Worm (Caenorhabditis elegans) whole organism, L1 larva: ENCODE results near the gene K10C2.12.

Source experiments
- C34B4.2 ChIP-seq: sonication (generic microtip); optimal IDR thresholded peaks from 2 replicates; lab custom pipeline; 2017; ENCODE audit warnings: mild to moderate bottlenecking, missing genetic modification characterization, missing compliant biosample characterization
- ama-1 ChIP-seq: fragments of 150-350 bp; optimal IDR thresholded peaks from 2 replicates; lab custom pipeline; 2014
- blmp-1 ChIP-seq: fragments of 150-350 bp; optimal IDR thresholded peaks from 2 replicates; lab custom pipeline; 2014; ENCODE audit warnings: missing biosample characterization, missing genetic modification characterization
- ceh-63 ChIP-seq: fragments of 200-800 bp; sonication (Bioruptor generic); optimal IDR thresholded peaks from 2 replicates; lab custom pipeline; 2018; ENCODE audit warnings: mild to moderate bottlenecking, missing genetic modification characterization, missing compliant biosample characterization
- ceh-82 ChIP-seq, 3 experiments: fragments of 150-350 bp in 1 of 3; sonication (generic microtip) in 2 of 3; optimal IDR thresholded peaks; 2 replicates each; lab custom pipeline; 2014 to 2017; ENCODE audit warnings: missing biosample characterization in 3 of 3, missing genetic modification characterization in 3 of 3
- ces-1 ChIP-seq: fragments of 150-350 bp; optimal IDR thresholded peaks from 2 replicates; lab custom pipeline; 2014; ENCODE audit warnings: missing biosample characterization, missing genetic modification reagents, missing genetic modification characterization
- dsc-1 ChIP-seq: sonication (generic microtip); optimal IDR thresholded peaks from 2 replicates; lab custom pipeline; 2016; ENCODE audit warnings: mild to moderate bottlenecking, missing genetic modification characterization, missing compliant biosample characterization
- efl-1 ChIP-seq, 4 experiments: fragments of 150-350 bp; optimal IDR thresholded peaks in 3 of 4; peaks in 1 of 4; 1 replicate in 1 of 4; 2 replicates in 3 of 4; lab custom pipeline; 2014; ENCODE audit warnings: missing biosample characterization in 2 of 4, missing genetic modification characterization in 2 of 4, missing genetic modification reagents in 2 of 4
- egl-13 ChIP-seq: sonication (generic microtip); optimal IDR thresholded peaks from 2 replicates; lab custom pipeline; 2016; ENCODE audit warnings: missing genotype, missing genetic modification reagents, missing genetic modification characterization, missing compliant biosample characterization
- egl-27 ChIP-seq, 2 experiments: fragments of 150-350 bp in 1 of 2; sonication (generic microtip); optimal IDR thresholded peaks; 3 replicates each; lab custom pipeline; 2017 to 2018; ENCODE audit warnings: missing biosample characterization in 2 of 2, missing genetic modification characterization in 2 of 2, missing genetic modification reagents in 2 of 2
- elt-2 ChIP-seq: sonication (generic microtip); optimal IDR thresholded peaks from 2 replicates; lab custom pipeline; 2016; ENCODE audit warnings: missing genetic modification characterization, mild to moderate bottlenecking, inconsistent platforms, missing compliant biosample characterization, missing genetic modification reagents
- fkh-8 ChIP-seq: sonication (generic microtip); optimal IDR thresholded peaks from 2 replicates; lab custom pipeline; 2016; ENCODE audit warnings: mild to moderate bottlenecking, missing genetic modification characterization, missing compliant biosample characterization
- hlh-17 ChIP-seq: fragments of 200-800 bp; sonication (Bioruptor generic); optimal IDR thresholded peaks from 2 replicates; lab custom pipeline; 2018; ENCODE audit warnings: missing genetic modification characterization, mild to moderate bottlenecking, missing compliant biosample characterization, moderate library complexity, borderline replicate concordance
- irx-1 ChIP-seq: sonication (generic microtip); optimal IDR thresholded peaks from 2 replicates; lab custom pipeline; 2016; ENCODE audit warnings: missing genetic modification characterization, missing compliant biosample characterization
- isw-1 ChIP-seq: fragments of 200-800 bp; sonication (Bioruptor generic); IDR thresholded peaks from 2 replicates; pipeline ENCODE4 v1.3.6; 2022; ENCODE audit warnings: missing genetic modification characterization, missing compliant biosample characterization
- jun-1 ChIP-seq: fragments of 150-350 bp; optimal IDR thresholded peaks from 2 replicates; lab custom pipeline; 2014; ENCODE audit warnings: missing biosample characterization, missing genetic modification reagents, missing genetic modification characterization
- lin-39 ChIP-seq: fragments of 150-350 bp; optimal IDR thresholded peaks from 2 replicates; lab custom pipeline; 2014; ENCODE audit warnings: missing biosample characterization, missing genetic modification reagents, missing genetic modification characterization
- lir-3 ChIP-seq: sonication (generic microtip); optimal IDR thresholded peaks from 2 replicates; lab custom pipeline; 2016; ENCODE audit warnings: mild to moderate bottlenecking, missing genetic modification characterization, moderate library complexity, missing compliant biosample characterization; ENCODE audit not compliant: poor library complexity
- lsy-2 ChIP-seq, 2 experiments: fragments of 150-350 bp; optimal IDR thresholded peaks; 2 replicates each; lab custom pipeline; 2014; ENCODE audit warnings: missing biosample characterization in 2 of 2, missing genetic modification characterization in 2 of 2
- mab-9 ChIP-seq: fragments of 200-800 bp; sonication (Bioruptor generic); IDR thresholded peaks from 2 replicates; pipeline ENCODE4 v1.3.6; 2022; ENCODE audit warnings: missing genetic modification reagents, missing genetic modification characterization, missing compliant biosample characterization
- mep-1 ChIP-seq: fragments of 150-350 bp; optimal IDR thresholded peaks from 2 replicates; lab custom pipeline; 2014; ENCODE audit warnings: missing biosample characterization, missing genetic modification characterization
- nhr-20 ChIP-seq: sonication (generic microtip); optimal IDR thresholded peaks from 2 replicates; lab custom pipeline; 2016; ENCODE audit warnings: mild to moderate bottlenecking, missing genetic modification characterization, missing compliant biosample characterization
- nhr-237 ChIP-seq: fragments of 150-350 bp; optimal IDR thresholded peaks from 2 replicates; lab custom pipeline; 2014; ENCODE audit warnings: missing biosample characterization, missing genetic modification characterization
- nhr-71 ChIP-seq: sonication (generic microtip); optimal IDR thresholded peaks from 2 replicates; lab custom pipeline; 2016; ENCODE audit warnings: mild to moderate bottlenecking, missing genetic modification characterization, moderate library complexity, missing compliant biosample characterization
- nhr-77 ChIP-seq: fragments of 150-350 bp; optimal IDR thresholded peaks from 2 replicates; lab custom pipeline; 2014; ENCODE audit warnings: missing biosample characterization, missing genetic modification characterization
- nhr-85 ChIP-seq: sonication (generic microtip); peaks from one replicate; lab custom pipeline; 2016; ENCODE audit warnings: missing genetic modification characterization, inconsistent platforms, missing compliant biosample characterization
- nhr-90 ChIP-seq: sonication (generic microtip); optimal IDR thresholded peaks from 2 replicates; lab custom pipeline; 2016; ENCODE audit warnings: mild to moderate bottlenecking, missing genetic modification characterization, missing compliant biosample characterization; ENCODE audit not compliant: poor library complexity
- pax-3 ChIP-seq: fragments of 200-800 bp; sonication (Bioruptor generic); optimal IDR thresholded peaks from 2 replicates; lab custom pipeline; 2018; ENCODE audit warnings: mild to moderate bottlenecking, missing genetic modification characterization, moderate library complexity, missing compliant biosample characterization
- snpc-4 ChIP-seq: fragments of 150-350 bp; optimal IDR thresholded peaks from 2 replicates; lab custom pipeline; 2014; ENCODE audit warnings: missing biosample characterization, missing genetic modification characterization
- snu-23 ChIP-seq: sonication (generic microtip); optimal IDR thresholded peaks from 2 replicates; lab custom pipeline; 2016; ENCODE audit warnings: missing genetic modification characterization, missing compliant biosample characterization
- sup-37 ChIP-seq: fragments of 200-800 bp; sonication (Bioruptor generic); optimal IDR thresholded peaks from 2 replicates; lab custom pipeline; 2018; ENCODE audit warnings: mild to moderate bottlenecking, missing genetic modification characterization, missing compliant biosample characterization
- tlp-1 ChIP-seq: fragments of 150-350 bp; optimal IDR thresholded peaks from 2 replicates; lab custom pipeline; 2014; ENCODE audit warnings: missing biosample characterization, missing genetic modification characterization
- unc-30 ChIP-seq: sonication (generic microtip); optimal IDR thresholded peaks from 2 replicates; lab custom pipeline; 2017; ENCODE audit warnings: missing biosample characterization, missing genetic modification characterization
- unc-86 ChIP-seq: sonication (generic microtip); optimal IDR thresholded peaks from 2 replicates; lab custom pipeline; 2016; ENCODE audit warnings: missing genetic modification characterization, missing compliant biosample characterization
- vab-15 ChIP-seq: sonication (generic microtip); optimal IDR thresholded peaks from 2 replicates; lab custom pipeline; 2017; ENCODE audit warnings: missing genotype, mild to moderate bottlenecking, missing genetic modification characterization, missing compliant biosample characterization
- zip-4 ChIP-seq: fragments of 200-800 bp; sonication (Bioruptor generic); optimal IDR thresholded peaks from 2 replicates; lab custom pipeline; 2018; ENCODE audit warnings: mild to moderate bottlenecking, missing genetic modification characterization, moderate library complexity, missing compliant biosample characterization

K10C2.12 gene

DNA sequence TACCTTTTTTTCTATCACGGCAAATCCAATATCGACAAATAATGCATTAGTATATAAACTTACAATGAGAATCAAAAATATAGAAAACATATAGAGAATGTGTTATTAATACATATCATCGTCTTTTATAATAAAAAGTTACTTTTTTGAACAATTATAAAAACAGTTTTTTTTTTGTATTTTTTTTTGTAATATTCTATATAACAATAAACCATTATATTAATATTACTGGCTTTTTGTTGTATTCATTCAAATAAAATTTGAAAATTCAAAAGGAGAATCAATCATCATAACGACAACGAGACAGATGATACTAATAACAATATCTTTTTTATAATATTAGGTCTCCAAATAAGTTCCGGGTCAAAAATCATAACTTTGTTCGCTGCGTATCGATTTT is 17.0 kb upstream of the K10C2.12 start, which contains the start of gene K10C2.8:
TSS of gene K10C2.8 (minus strand) at position 101 of the 400 bp plus-strand sequence.
- no peak for TF ChIP-seq mep-1 (tag; lab: Kevin White, UChicago)
- no peak for TF ChIP-seq ama-1 (lab: Kevin White, UChicago)
- no peak for TF ChIP-seq blmp-1 (tag; lab: Kevin White, UChicago)
- TF ChIP-seq hlh-17: no peak
- TF ChIP-seq tlp-1 (tag; lab: Kevin White, UChicago): no peak
- TF ChIP-seq ces-1: no peak
- TF ChIP-seq C34B4.2: no peak
- no peak for TF ChIP-seq pax-3 (tag; lab: Kevin White, UChicago)
- TF ChIP-seq lir-3 (tag; lab: Kevin White, UChicago): no peak

DNA sequence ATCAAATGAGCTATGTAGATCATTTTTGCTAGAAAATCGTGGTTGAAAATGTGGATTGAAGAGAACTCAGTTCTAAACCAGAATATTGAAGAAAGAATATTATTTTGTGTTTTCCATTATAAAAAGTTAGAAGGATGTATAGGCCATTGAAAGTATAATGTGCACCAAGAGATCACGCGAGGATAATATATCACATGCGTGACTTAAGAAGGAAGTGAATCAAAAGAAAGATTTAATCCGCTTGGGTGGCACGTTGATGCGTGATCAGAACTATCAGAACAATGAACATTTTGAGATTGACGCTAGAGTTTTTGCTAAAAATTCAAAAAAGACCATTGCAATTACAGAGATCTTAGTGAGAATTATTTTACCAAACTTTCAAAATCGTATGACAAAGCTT is 15.2 kb upstream of the K10C2.12 start:
- TF ChIP-seq hlh-17 (no peak), egl-13 (tag; lab: Kevin White, UChicago) (peak; percentile 11), elt-2 (tag; lab: Kevin White, UChicago) (no peak), dsc-1 (peak; percentile 77), pax-3 (tag; lab: Kevin White, UChicago) (peak; percentile 27), nhr-20 (tag; lab: Kevin White, UChicago) (no peak), vab-15 (tag; lab: Kevin White, UChicago) (no peak), unc-30 (no peak), ceh-82 (tag; optimal IDR thresholded peaks at IDR 0.05; lab: Kevin White, UChicago) (no peak), nhr-71 (peak; percentile 11), nhr-237 (tag; lab: Kevin White, UChicago) (no peak), lin-39 (tag; lab: Kevin White, UChicago) (no peak), zip-4 (no peak), mab-9 (GFP tag; lab: Robert Waterston, UW) (no peak), efl-1 (optimal IDR thresholded peaks at IDR 0.05; lab: Kevin White, UChicago) (no peak), efl-1 (GFP tag; optimal IDR thresholded peaks at IDR 0.05 in 1 of 2; lab: Kevin White, UChicago) (no peak), fkh-8 (tag; lab: Kevin White, UChicago) (peak; percentile 66)

DNA sequence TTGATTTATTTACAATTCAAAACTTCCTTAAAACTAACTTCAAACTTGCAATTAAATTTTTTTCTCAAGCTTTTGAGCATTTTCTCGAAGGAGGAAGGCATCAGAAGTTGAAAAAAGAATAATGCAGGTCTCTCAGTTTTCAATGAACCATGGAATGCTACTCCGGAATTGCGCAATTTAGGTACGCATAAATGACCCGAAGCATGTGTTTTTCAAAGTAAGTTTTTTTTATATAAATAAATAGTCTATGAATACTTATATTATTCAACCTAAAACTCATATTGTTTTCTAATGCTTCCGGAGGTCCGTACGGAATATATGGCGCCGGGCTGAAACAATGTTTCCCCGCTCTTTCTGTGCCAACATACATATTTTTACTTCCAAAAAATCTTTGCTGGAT is 13.1 kb upstream of the K10C2.12 start, which contains the start of gene K10C2.2:
TSS of gene K10C2.2 (minus strand) at position 101 of the 400 bp plus-strand sequence.
- TF ChIP-seq tlp-1 (tag; lab: Kevin White, UChicago) (no peak), isw-1 (no peak), elt-2 (tag; lab: Kevin White, UChicago) (no peak), sup-37 (GFP tag; lab: Kevin White, UChicago) (no peak), efl-1 (optimal IDR thresholded peaks at IDR 0.05; lab: Kevin White, UChicago) (no peak), efl-1 (GFP tag; optimal IDR thresholded peaks at IDR 0.05 in 1 of 2; lab: Kevin White, UChicago) (no peak), C34B4.2 (no peak), irx-1 (tag; lab: Kevin White, UChicago) (no peak), ceh-82 (tag; optimal IDR thresholded peaks at IDR 0.05; lab: Kevin White, UChicago) (no peak), nhr-85 (tag; lab: Kevin White, UChicago) (no peak), snu-23 (GFP tag; lab: Kevin White, UChicago) (no peak), snpc-4 (tag; lab: Kevin White, UChicago) (no peak), ceh-63 (GFP tag; lab: Kevin White, UChicago) (no peak), mab-9 (GFP tag; lab: Robert Waterston, UW) (no peak), nhr-90 (tag; lab: Kevin White, UChicago) (no peak), nhr-77 (tag; lab: Kevin White, UChicago) (no peak), mep-1 (tag; lab: Kevin White, UChicago) (no peak), lir-3 (tag; lab: Kevin White, UChicago) (no peak), lsy-2 (tag; optimal IDR thresholded peaks at IDR 0.05; lab: Kevin White, UChicago) (no peak), unc-86 (no peak), jun-1 (tag; lab: Kevin White, UChicago) (no peak)

DNA sequence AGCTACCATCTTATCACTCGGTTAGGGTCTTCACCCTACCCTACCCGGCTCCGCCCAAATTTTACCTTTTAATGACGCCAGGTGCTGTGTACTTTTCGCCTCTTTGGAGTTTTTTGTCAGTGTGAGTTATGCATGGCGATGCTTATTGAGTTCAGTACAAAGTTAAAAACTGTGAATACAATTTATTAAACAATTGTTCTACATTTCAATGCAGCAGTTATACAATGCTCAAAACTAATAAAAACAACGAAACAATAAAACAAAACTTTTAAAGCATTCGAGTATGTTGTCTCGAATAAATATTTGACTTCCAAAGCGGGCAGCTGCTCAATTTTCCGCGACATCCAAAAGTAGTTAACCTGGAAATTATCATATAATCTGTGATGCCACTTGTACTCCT is 9.9 kb upstream of the K10C2.12 start, which contains the start of gene ctsa-2:
TSS of gene ctsa-2 (minus strand) at position 101 of the 400 bp plus-strand sequence.
- TF ChIP-seq egl-27 (tag; optimal IDR thresholded peaks at IDR 0.05; lab: Kevin White, UChicago): no peak
- TF ChIP-seq efl-1 (optimal IDR thresholded peaks at IDR 0.05; lab: Kevin White, UChicago): no peak
- peak in 1 of 2 experiments; percentile 38 for TF ChIP-seq efl-1 (GFP tag; optimal IDR thresholded peaks at IDR 0.05 in 1 of 2; lab: Kevin White, UChicago)
